Fruit fly (Drosophila melanogaster) whole organism, embryonic: ENCODE results near the gene Nf-YC.

Experiments used
- Aef1 ChIP-seq: fragments of 200-800 bp; sonication (Bioruptor generic); IDR thresholded peaks from 3 replicates; pipeline ENCODE4 v1.3.6; 2022; ENCODE audit warnings: missing biosample characterization, missing genetic modification characterization
- CG10267 ChIP-seq: fragments of 200-800 bp; sonication (Bioruptor generic); optimal IDR thresholded peaks from 2 replicates; lab custom pipeline; 2018; ENCODE audit warnings: missing biosample characterization, mild to moderate bottlenecking, missing genetic modification characterization, moderate library complexity
- CG10321 ChIP-seq: fragments of 200-800 bp; sonication (Bioruptor generic); IDR thresholded peaks from 2 replicates; pipeline ENCODE4 v1.3.6; 2022; ENCODE audit warnings: missing biosample characterization, missing genetic modification characterization
- CG11696 ChIP-seq: fragments of 200-800 bp; sonication (Bioruptor generic); IDR thresholded peaks from 2 replicates; pipeline ENCODE4 v1.3.6; 2022; ENCODE audit warnings: missing biosample characterization, missing genetic modification characterization
- CG12942 ChIP-seq: fragments of 200-800 bp; sonication (Bioruptor generic); optimal IDR thresholded peaks from 3 replicates; lab custom pipeline; 2016; ENCODE audit warnings: missing biosample characterization, missing genetic modification characterization
- CG13775 ChIP-seq: fragments of 200-800 bp; sonication (Bioruptor generic); optimal IDR thresholded peaks from 3 replicates; lab custom pipeline; 2017; ENCODE audit warnings: missing biosample characterization, mild to moderate bottlenecking, missing genetic modification characterization
- CG14667 ChIP-seq: fragments of 200-800 bp; sonication (Bioruptor generic); IDR thresholded peaks from 2 replicates; pipeline ENCODE4 v1.3.6; 2022; ENCODE audit warnings: missing biosample characterization, missing genetic modification characterization
- CG1603 ChIP-seq: fragments of 200-800 bp; sonication (Bioruptor generic); optimal IDR thresholded peaks from 2 replicates; lab custom pipeline; 2019; ENCODE audit warnings: missing biosample characterization, mild to moderate bottlenecking, missing genetic modification characterization, moderate library complexity
- CG1647 ChIP-seq: fragments of 200-800 bp; sonication (Bioruptor generic); optimal IDR thresholded peaks from 3 replicates; lab custom pipeline; 2016; ENCODE audit warnings: missing biosample characterization, missing genetic modification characterization
- CG16863 ChIP-seq: fragments of 200-800 bp; sonication (Bioruptor generic); optimal IDR thresholded peaks from 3 replicates; lab custom pipeline; 2016; ENCODE audit warnings: missing biosample characterization, missing genetic modification characterization
- CG17359 ChIP-seq: fragments of 200-800 bp; sonication (Bioruptor generic); optimal IDR thresholded peaks from 3 replicates; lab custom pipeline; 2018; ENCODE audit warnings: missing biosample characterization, mild to moderate bottlenecking, missing genetic modification characterization, moderate library complexity
- CG17612 ChIP-seq: fragments of 200-800 bp; sonication (Bioruptor generic); IDR thresholded peaks from 2 replicates; pipeline ENCODE4 v1.3.6; 2022; ENCODE audit warnings: missing biosample characterization, missing genetic modification characterization
- CG18011 ChIP-seq: fragments of 200-800 bp; sonication (Bioruptor generic); optimal IDR thresholded peaks from 2 replicates; lab custom pipeline; 2017; ENCODE audit warnings: missing biosample characterization, missing genetic modification characterization, mild to moderate bottlenecking, moderate library complexity, missing genotype
- CG2199 ChIP-seq: fragments of 200-800 bp; sonication (Bioruptor generic); IDR thresholded peaks from 3 replicates; pipeline ENCODE4 v1.3.6; 2022; ENCODE audit warnings: missing biosample characterization, missing genetic modification characterization
- CG31365 ChIP-seq: fragments of 200-800 bp; sonication (Bioruptor generic); optimal IDR thresholded peaks from 2 replicates; lab custom pipeline; 2018; ENCODE audit warnings: missing biosample characterization, mild to moderate bottlenecking, missing genetic modification characterization
- CG42726 ChIP-seq: fragments of 200-800 bp; sonication (Bioruptor generic); IDR thresholded peaks from 2 replicates; pipeline ENCODE4 v1.3.6; 2022; ENCODE audit warnings: missing biosample characterization, missing genetic modification characterization; ENCODE audit not compliant: partially characterized antibody
- CG4328 ChIP-seq: fragments of 200-800 bp; sonication (Bioruptor generic); optimal IDR thresholded peaks from 3 replicates; lab custom pipeline; 2017; ENCODE audit warnings: missing biosample characterization, missing genetic modification reagents, missing genetic modification characterization
- CG8089 ChIP-seq: fragments of 200-800 bp; sonication (Bioruptor generic); optimal IDR thresholded peaks from 3 replicates; lab custom pipeline; 2016; ENCODE audit warnings: missing biosample characterization, missing genetic modification characterization
- CG8359 ChIP-seq: fragments of 200-800 bp; sonication (Bioruptor generic); optimal IDR thresholded peaks from 2 replicates; lab custom pipeline; 2017; ENCODE audit warnings: missing biosample characterization, mild to moderate bottlenecking, missing genetic modification characterization, borderline replicate concordance
- CG9215 ChIP-seq: fragments of 200-800 bp; sonication (Bioruptor generic); IDR thresholded peaks from 2 replicates; pipeline ENCODE4 v1.3.6; 2022; ENCODE audit warnings: missing biosample characterization, missing genetic modification characterization
- Dad ChIP-seq: fragments of 200-800 bp; sonication (Bioruptor generic); optimal IDR thresholded peaks from 3 replicates; lab custom pipeline; 2016; ENCODE audit warnings: missing biosample characterization, missing genetic modification characterization
- Dbx ChIP-seq: fragments of 200-800 bp; sonication (Bioruptor generic); IDR thresholded peaks from 3 replicates; pipeline ENCODE4 v1.3.6; 2022; ENCODE audit warnings: missing biosample characterization, missing genetic modification characterization
- Ets65A ChIP-seq: fragments of 200-800 bp; sonication (Bioruptor generic); peaks from one replicate; lab custom pipeline; 2016; ENCODE audit warnings: missing biosample characterization, missing genetic modification characterization
- Fer2 ChIP-seq: fragments of 200-800 bp; sonication (Bioruptor generic); optimal IDR thresholded peaks from 2 replicates; lab custom pipeline; 2018; ENCODE audit warnings: missing biosample characterization, mild to moderate bottlenecking, missing genetic modification characterization, moderate library complexity
- HmgD ChIP-seq: fragments of 200-800 bp; sonication (Bioruptor generic); optimal IDR thresholded peaks from 3 replicates; lab custom pipeline; 2016; ENCODE audit warnings: missing biosample characterization, missing genetic modification characterization
- Hmx ChIP-seq: fragments of 200-800 bp; sonication (Bioruptor generic); optimal IDR thresholded peaks from 2 replicates; lab custom pipeline; 2016; ENCODE audit warnings: missing biosample characterization, missing genetic modification characterization
- Hr51 ChIP-seq, 2 experiments: fragments of 200-800 bp; sonication (Bioruptor generic); optimal IDR thresholded peaks; 2 replicates in 1 of 2; 3 replicates in 1 of 2; lab custom pipeline; 2016 to 2018; ENCODE audit warnings: missing biosample characterization in 2 of 2, missing genetic modification characterization in 2 of 2, mild to moderate bottlenecking in 1 of 2, moderate library complexity in 1 of 2
- Oaz ChIP-seq: fragments of 200-800 bp; sonication (Bioruptor generic); IDR thresholded peaks from 2 replicates; pipeline ENCODE4 v1.3.6; 2022; ENCODE audit warnings: missing biosample characterization, missing genetic modification characterization
- Tbp ChIP-seq: fragments of >200 bp; optimal IDR thresholded peaks from 2 replicates; lab custom pipeline; 2018; ENCODE audit warnings: missing biosample characterization, missing genetic modification characterization
- ash1 ChIP-seq: fragments of 200-800 bp; sonication (Bioruptor generic); optimal IDR thresholded peaks from 2 replicates; lab custom pipeline; 2018; ENCODE audit warnings: missing biosample characterization, mild to moderate bottlenecking, missing genetic modification characterization
- bab2 ChIP-seq: fragments of 200-800 bp; sonication (Bioruptor generic); optimal IDR thresholded peaks from 2 replicates; lab custom pipeline; 2016; ENCODE audit warnings: missing biosample characterization, missing genetic modification characterization
- dan ChIP-seq: fragments of 200-800 bp; sonication (Bioruptor generic); IDR thresholded peaks from 2 replicates; pipeline ENCODE4 v1.3.6; 2022; ENCODE audit warnings: missing biosample characterization, missing genetic modification characterization
- dysf ChIP-seq: fragments of 200-800 bp; sonication (Bioruptor generic); IDR thresholded peaks from 3 replicates; pipeline ENCODE4 v1.3.6; 2022; ENCODE audit warnings: missing biosample characterization, missing genetic modification characterization
- emc ChIP-seq: fragments of 200-800 bp; sonication (Bioruptor generic); optimal IDR thresholded peaks from 2 replicates; lab custom pipeline; 2016; ENCODE audit warnings: missing biosample characterization, missing genetic modification characterization
- eve ChIP-seq, 2 experiments: fragments of >200 bp; optimal IDR thresholded peaks; 2 replicates each; lab custom pipeline; 2017; ENCODE audit warnings: missing biosample characterization in 2 of 2, missing genetic modification characterization in 2 of 2
- fd64A ChIP-seq: fragments of 200-800 bp; sonication (Bioruptor generic); optimal IDR thresholded peaks from 3 replicates; lab custom pipeline; 2018; ENCODE audit warnings: missing biosample characterization, mild to moderate bottlenecking, missing genetic modification characterization
- hb ChIP-seq: fragments of 200-800 bp; sonication (Bioruptor generic); IDR thresholded peaks from 3 replicates; pipeline ENCODE4 v1.3.6; 2022; ENCODE audit warnings: missing biosample characterization, missing genetic modification characterization; ENCODE audit not compliant: partially characterized antibody
- hbn ChIP-seq: fragments of 200-800 bp; sonication (Bioruptor generic); IDR thresholded peaks from 2 replicates; pipeline ENCODE4 v1.3.6; 2022; ENCODE audit warnings: missing biosample characterization, missing genetic modification characterization; ENCODE audit not compliant: partially characterized antibody
- klu ChIP-seq: fragments of 200-800 bp; sonication (Bioruptor generic); IDR thresholded peaks from 2 replicates; pipeline ENCODE4 v1.3.6; 2022; ENCODE audit warnings: missing biosample characterization, missing genetic modification characterization
- lab ChIP-seq: fragments of 200-800 bp; sonication (Bioruptor generic); optimal IDR thresholded peaks from 3 replicates; lab custom pipeline; 2017; ENCODE audit warnings: missing biosample characterization, missing genetic modification characterization, mild to moderate bottlenecking, moderate library complexity, missing genetic modification reagents
- lilli ChIP-seq: fragments of 200-800 bp; sonication (Bioruptor generic); optimal IDR thresholded peaks from 3 replicates; lab custom pipeline; 2016; ENCODE audit warnings: missing biosample characterization, missing genetic modification characterization
- oc ChIP-seq: fragments of 200-800 bp; sonication (Bioruptor generic); optimal IDR thresholded peaks from 2 replicates; lab custom pipeline; 2018; ENCODE audit warnings: missing biosample characterization, mild to moderate bottlenecking, missing genetic modification characterization, moderate library complexity
- phol ChIP-seq: fragments of 200-800 bp; sonication (Bioruptor generic); optimal IDR thresholded peaks from 3 replicates; lab custom pipeline; 2018; ENCODE audit warnings: missing biosample characterization, mild to moderate bottlenecking, missing genetic modification characterization, moderate library complexity
- ranshi ChIP-seq: fragments of 200-800 bp; sonication (Bioruptor generic); IDR thresholded peaks from 2 replicates; pipeline ENCODE4 v1.3.6; 2022; ENCODE audit warnings: missing biosample characterization, missing genetic modification characterization
- slou ChIP-seq: fragments of 200-800 bp; sonication (Bioruptor generic); optimal IDR thresholded peaks from 3 replicates; lab custom pipeline; 2016; ENCODE audit warnings: missing biosample characterization, missing genetic modification characterization
- tio ChIP-seq: fragments of 200-800 bp; sonication (Bioruptor generic); optimal IDR thresholded peaks from 2 replicates; lab custom pipeline; 2017; ENCODE audit warnings: missing biosample characterization, missing genetic modification characterization, inconsistent platforms
- tll ChIP-seq, 2 experiments: fragments of 200-800 bp in 1 of 2; fragments of >200 bp in 1 of 2; sonication (Bioruptor generic) in 1 of 2; optimal IDR thresholded peaks; 2 replicates each; lab custom pipeline; 2017 to 2019; ENCODE audit warnings: missing biosample characterization in 2 of 2, missing genetic modification characterization in 2 of 2, mild to moderate bottlenecking in 1 of 2, moderate library complexity in 1 of 2
- toy ChIP-seq: fragments of 200-800 bp; sonication (Bioruptor generic); IDR thresholded peaks from 2 replicates; pipeline ENCODE4 v1.3.6; 2022; ENCODE audit warnings: missing biosample characterization, missing genetic modification characterization
- vnd ChIP-seq: fragments of 200-800 bp; sonication (Bioruptor generic); IDR thresholded peaks from 3 replicates; pipeline ENCODE4 v1.3.6; 2022; ENCODE audit warnings: missing biosample characterization, missing genetic modification characterization; ENCODE audit not compliant: partially characterized antibody

Gene Nf-YC

DNA sequence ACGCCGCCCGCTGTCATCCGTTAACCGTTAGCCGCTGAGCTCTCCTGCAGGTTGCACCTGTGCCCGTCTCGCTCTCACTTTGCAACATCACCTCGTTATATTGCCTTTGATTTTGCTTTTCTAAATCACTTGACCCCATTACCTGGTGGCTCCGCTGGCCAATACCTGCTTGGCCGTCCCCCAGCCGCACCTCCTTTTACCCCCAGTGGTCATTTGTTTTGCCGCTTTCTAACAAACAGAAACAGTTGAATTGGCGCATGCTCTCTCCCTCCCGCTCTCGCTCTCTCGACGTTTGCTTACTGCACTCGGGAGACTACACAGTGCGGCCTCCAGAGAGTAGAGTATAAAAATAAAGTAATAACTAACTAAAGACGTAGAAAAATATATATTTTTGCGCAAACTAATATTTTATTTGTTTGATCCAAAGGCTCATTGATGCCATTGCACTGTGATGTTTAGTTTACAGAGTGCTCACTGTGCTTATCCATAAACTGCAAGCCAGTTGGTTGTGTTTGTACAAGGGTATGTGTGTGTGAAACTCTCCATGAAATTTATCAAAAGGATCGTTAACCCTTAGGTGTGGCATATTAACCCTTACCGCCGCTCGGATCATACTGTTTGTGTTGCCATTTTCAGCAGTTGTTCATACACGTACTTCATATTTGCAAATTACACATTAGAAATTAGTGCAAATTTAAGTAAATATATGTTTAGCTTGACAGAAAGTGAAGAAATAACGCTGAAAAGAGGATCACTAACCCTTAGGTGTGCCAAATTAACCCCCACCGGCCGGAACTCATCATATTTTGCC is 16.0 kb downstream of the Nf-YC start (continued):
- TF ChIP-seq hb (GFP tag; lab: Robert Waterston, UW): no peak
- TF ChIP-seq CG16863: peak; percentile 66
- peak; percentile 46 for TF ChIP-seq Fer2
- peak; percentile 79 for TF ChIP-seq tio (GFP tag; lab: Kevin White, UChicago)
- TF ChIP-seq CG42726 (GFP tag; lab: Robert Waterston, UW): no peak
- peak; percentile 65 for TF ChIP-seq phol (tag; lab: Kevin White, UChicago)
- TF ChIP-seq CG1647 (GFP tag; lab: Kevin White, UChicago): peak; percentile 28
- TF ChIP-seq CG4328 (GFP tag; lab: Kevin White, UChicago): peak; percentile 5
- peak; percentile 61 for TF ChIP-seq CG10267 (tag; lab: Kevin White, UChicago)
- TF ChIP-seq CG14667 (GFP tag; lab: Robert Waterston, UW): peak; percentile 84
- TF ChIP-seq Ets65A (GFP tag; lab: Kevin White, UChicago): peak; percentile 93
- TF ChIP-seq toy: peak; percentile 69; the same call in 1 of the 2 replicates
- TF ChIP-seq ranshi (GFP tag; lab: Robert Waterston, UW): peak; percentile 89
- TF ChIP-seq klu: peak; percentile 64; the same call in 1 of the 2 replicates
- no peak for TF ChIP-seq Oaz
- TF ChIP-seq HmgD (GFP tag; lab: Kevin White, UChicago): no peak
- TF ChIP-seq CG13775 (GFP tag; lab: Kevin White, UChicago): peak; percentile 59
- no peak for TF ChIP-seq Hmx (GFP tag; lab: Kevin White, UChicago)
- peak; percentile 54 for TF ChIP-seq CG12942 (GFP tag; lab: Kevin White, UChicago)
- TF ChIP-seq CG10321 (GFP tag; lab: Robert Waterston, UW): no peak
- TF ChIP-seq lilli: peak; percentile 77
- TF ChIP-seq emc (GFP tag; lab: Kevin White, UChicago): no peak
- TF ChIP-seq CG17359: peak; percentile 81
- peak; percentile 60; the same call in 1 of the 3 replicates for TF ChIP-seq CG2199 (GFP tag; lab: Robert Waterston, UW)
- peak; percentile 89 for TF ChIP-seq oc
- peak; percentile 18 for TF ChIP-seq fd64A (GFP tag; lab: Kevin White, UChicago)
- TF ChIP-seq CG1603 (tag; lab: Kevin White, UChicago): peak; percentile 91
- TF ChIP-seq CG9215 (GFP tag; lab: Robert Waterston, UW): peak; percentile 78
- peak; percentile 51 for TF ChIP-seq Dad (GFP tag; lab: Kevin White, UChicago)
- TF ChIP-seq CG8089: peak; percentile 14
- TF ChIP-seq tll (GFP tag; optimal IDR thresholded peaks at IDR 0.05; lab: Kevin White, UChicago): no peak
- TF ChIP-seq dysf (GFP tag; lab: Robert Waterston, UW): peak; percentile 87
- peak; percentile 42; the same call in 1 of the 2 replicates for TF ChIP-seq dan (GFP tag; lab: Robert Waterston, UW)
- peak in 1 of 2 experiments; percentile 53 for TF ChIP-seq Hr51 (GFP tag; optimal IDR thresholded peaks at IDR 0.05; lab: Kevin White, UChicago)
- TF ChIP-seq slou (GFP tag; lab: Kevin White, UChicago): no peak
- no peak for TF ChIP-seq CG8359 (GFP tag; lab: Kevin White, UChicago)
- TF ChIP-seq vnd (GFP tag; lab: Robert Waterston, UW): no peak
- TF ChIP-seq Aef1 (GFP tag; lab: Robert Waterston, UW): peak; percentile 87
- no peak for TF ChIP-seq Tbp (GFP tag; lab: Kevin White, UChicago)
- TF ChIP-seq bab2: peak; percentile 73
- no peak for TF ChIP-seq eve (GFP tag; optimal IDR thresholded peaks at IDR 0.05; lab: Kevin White, UChicago)
- peak; percentile 80; the same call in 2 of the 3 replicates for TF ChIP-seq Dbx (GFP tag; lab: Robert Waterston, UW)
- peak; percentile 18 for TF ChIP-seq CG31365 (tag; lab: Kevin White, UChicago)
- TF ChIP-seq CG18011: peak; percentile 20
- TF ChIP-seq ash1 (GFP tag; lab: Kevin White, UChicago): peak; percentile 56
- peak; percentile 72 for TF ChIP-seq CG11696 (GFP tag; lab: Robert Waterston, UW)
- TF ChIP-seq lab (GFP tag; lab: Kevin White, UChicago): peak; percentile 88
- TF ChIP-seq CG17612 (GFP tag; lab: Robert Waterston, UW): peak; percentile 40; the same call in 1 of the 2 replicates
- no peak for TF ChIP-seq hbn (GFP tag; lab: Robert Waterston, UW)
